Worm (Caenorhabditis elegans) whole organism, L1 larva: ENCODE measurements around the gene ZK1240.5.

Experiments
- C16A3.4 ChIP-seq: fragments of 150-350 bp; optimal IDR thresholded peaks from 2 replicates; lab custom pipeline; 2014; ENCODE audit warnings: missing biosample characterization, missing genetic modification characterization
- aha-1 ChIP-seq: fragments of 150-350 bp; optimal IDR thresholded peaks from 2 replicates; lab custom pipeline; 2014; ENCODE audit warnings: missing biosample characterization, missing genetic modification characterization
- alr-1 ChIP-seq: fragments of 200-800 bp; sonication (Bioruptor generic); optimal IDR thresholded peaks from 2 replicates; lab custom pipeline; 2018; ENCODE audit warnings: borderline replicate concordance, mild to moderate bottlenecking, missing genetic modification characterization, missing compliant biosample characterization
- aly-2 ChIP-seq: fragments of 150-350 bp; optimal IDR thresholded peaks from 2 replicates; lab custom pipeline; 2014; ENCODE audit warnings: missing biosample characterization, missing genetic modification characterization
- ama-1 ChIP-seq: fragments of 150-350 bp; optimal IDR thresholded peaks from 2 replicates; lab custom pipeline; 2014
- lin-39 ChIP-seq: fragments of 150-350 bp; optimal IDR thresholded peaks from 2 replicates; lab custom pipeline; 2014; ENCODE audit warnings: missing biosample characterization, missing genetic modification reagents, missing genetic modification characterization
- mef-2 ChIP-seq: fragments of 150-350 bp; optimal IDR thresholded peaks from 2 replicates; lab custom pipeline; 2014; ENCODE audit warnings: missing biosample characterization, missing genetic modification characterization
- nhr-11 ChIP-seq: fragments of 150-350 bp; optimal IDR thresholded peaks from 2 replicates; lab custom pipeline; 2014; ENCODE audit warnings: missing biosample characterization, missing genetic modification characterization
- nhr-84 ChIP-seq: sonication (generic microtip); optimal IDR thresholded peaks from 2 replicates; lab custom pipeline; 2017; ENCODE audit warnings: missing biosample characterization, missing genetic modification characterization
- pag-3 ChIP-seq: sonication (generic microtip); optimal IDR thresholded peaks from 2 replicates; lab custom pipeline; 2017; ENCODE audit warnings: missing genetic modification characterization, mild to moderate bottlenecking, missing compliant biosample characterization, antibody characterized with exemption, borderline replicate concordance; ENCODE audit not compliant: insufficient read depth
- pqm-1 ChIP-seq: sonication (generic microtip); optimal IDR thresholded peaks from 3 replicates; lab custom pipeline; 2017; ENCODE audit warnings: missing biosample characterization, missing genetic modification characterization
- unc-62 ChIP-seq: fragments of 150-350 bp; optimal IDR thresholded peaks from 2 replicates; lab custom pipeline; 2014; ENCODE audit warnings: missing biosample characterization, missing genetic modification reagents, missing genetic modification characterization
- zag-1 ChIP-seq: fragments of 150-350 bp; optimal IDR thresholded peaks from 2 replicates; lab custom pipeline; 2014; ENCODE audit warnings: missing biosample characterization, missing genetic modification characterization
- ztf-4 ChIP-seq: fragments of 150-350 bp; optimal IDR thresholded peaks from 2 replicates; lab custom pipeline; 2014; ENCODE audit warnings: missing biosample characterization, missing genetic modification characterization

DNA sequence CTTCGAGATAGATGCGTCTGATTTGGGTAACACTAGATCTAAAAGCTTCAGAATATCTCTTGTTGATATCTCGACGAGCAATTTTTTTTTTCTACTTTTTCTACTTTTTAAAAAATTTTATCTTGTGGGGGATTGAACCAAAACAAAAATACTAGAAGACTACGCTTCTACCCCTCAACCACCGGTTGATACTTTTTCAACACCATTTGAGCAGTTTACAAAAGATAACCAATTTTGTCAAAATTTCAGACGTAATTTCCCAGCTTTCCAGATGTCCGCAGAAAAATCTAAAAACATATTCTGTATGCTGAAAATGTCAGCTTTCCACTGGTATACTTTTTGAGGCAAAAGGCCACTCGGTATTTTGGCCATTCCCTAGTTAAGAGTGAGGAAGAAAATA is 13.2 kb downstream of the ZK1240.5 start:
- TF ChIP-seq unc-62 (GFP tag; lab: Kevin White, UChicago) (no peak), nhr-84 (tag; lab: Kevin White, UChicago) (no peak), C16A3.4 (no peak), alr-1 (tag; lab: Kevin White, UChicago) (no peak), pag-3 (tag; lab: Kevin White, UChicago) (no peak), ama-1 (lab: Kevin White, UChicago) (no peak), aha-1 (no peak), lin-39 (tag; lab: Kevin White, UChicago) (no peak), mef-2 (no peak), zag-1 (tag; lab: Kevin White, UChicago) (no peak), ztf-4 (tag; lab: Kevin White, UChicago) (no peak), pqm-1 (no peak), aly-2 (no peak), nhr-11 (tag; lab: Kevin White, UChicago) (no peak)
